Fruit fly (Drosophila melanogaster) S2 (cell line): ENCODE measurements around the gene Uxs.

ENCODE experiments used
- CG8478 ChIP-seq: fragments of >200 bp; optimal IDR thresholded peaks from 2 replicates; lab custom pipeline; 2018
- CTCF ChIP-seq, 2 experiments: fragments of >200 bp; optimal IDR thresholded peaks; 2 replicates each; lab custom pipeline; 2018

DNA sequence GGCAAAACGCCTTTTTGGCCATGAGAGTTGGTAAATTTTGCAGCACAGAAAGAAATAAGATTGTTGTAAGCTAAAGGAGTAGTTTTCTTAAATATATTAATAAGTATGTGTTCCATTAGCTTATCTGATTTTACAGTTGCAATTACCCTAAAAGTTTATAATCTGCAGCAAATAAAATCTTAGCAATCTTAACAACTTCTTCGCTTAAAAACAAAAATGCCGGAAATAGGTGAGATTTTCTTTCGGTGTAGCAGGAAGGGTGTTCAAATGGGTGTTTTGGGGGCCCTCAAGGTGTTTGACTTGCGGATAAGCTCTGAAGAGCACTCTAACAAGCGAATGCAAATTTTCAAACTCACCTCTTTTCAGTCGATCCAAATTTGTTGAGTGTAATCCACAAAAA, 29.9 kb upstream of the Uxs start:
- TF ChIP-seq CTCF (optimal IDR thresholded peaks at IDR 0.05; lab: Kevin White, UChicago): no peak
- no peak for TF ChIP-seq CG8478
